Worm (Caenorhabditis elegans) whole organism, late embryonic: ENCODE measurements around the gene pole-2.

ENCODE experiments used
- che-1 ChIP-seq: sonication (generic microtip); optimal IDR thresholded peaks from 2 replicates; lab custom pipeline; 2016; ENCODE audit warnings: mild to moderate bottlenecking, missing genetic modification characterization, missing compliant biosample characterization
- fkh-10 ChIP-seq: fragments of 150-350 bp; optimal IDR thresholded peaks from 2 replicates; lab custom pipeline; 2014; ENCODE audit warnings: missing biosample characterization, missing genetic modification reagents, missing genetic modification characterization
- tbx-2 ChIP-seq: sonication (generic microtip); optimal IDR thresholded peaks from 2 replicates; lab custom pipeline; 2016; ENCODE audit warnings: missing genetic modification characterization, missing compliant biosample characterization
- unc-3 ChIP-seq, 2 experiments: fragments of 200-800 bp in 1 of 2; sonication (Bioruptor generic) in 1 of 2; sonication (generic microtip) in 1 of 2; conservative IDR thresholded peaks in 1 of 2; optimal IDR thresholded peaks in 1 of 2; 2 replicates each; pipeline versions ENCODE4 v1.3.6 to Lab custom; 2016 to 2022; ENCODE audit warnings: missing compliant biosample characterization in 2 of 2, missing genetic modification characterization in 2 of 2, missing genetic modification reagents in 1 of 2

- TF ChIP-seq tbx-2 (tag; lab: Kevin White, UChicago): no peak
- TF ChIP-seq unc-3 (GFP tag; conservative IDR thresholded peaks at IDR 0.05; lab: Robert Waterston, UW): no peak
- TF ChIP-seq unc-3 (tag; optimal IDR thresholded peaks at IDR 0.05; lab: Kevin White, UChicago): no peak
- no peak for TF ChIP-seq che-1
- no peak for TF ChIP-seq fkh-10 (GFP tag; lab: Kevin White, UChicago)
These were observed 37.3 kb upstream of the pole-2 start, which contains the start of gene F21D5.9 for ce11 chrIV:8723720-8724119.
